Worm (Caenorhabditis elegans) whole organism, L2 larva: ENCODE data around the gene F13D12.8.

Experiments
- C34F6.9 ChIP-seq: fragments of 150-350 bp; optimal IDR thresholded peaks from 2 replicates; lab custom pipeline; 2014; ENCODE audit warnings: missing biosample characterization, missing genetic modification characterization
- F13H6.1 ChIP-seq: sonication (generic microtip); optimal IDR thresholded peaks from 2 replicates; lab custom pipeline; 2016; ENCODE audit warnings: missing genetic modification characterization, missing compliant biosample characterization
- R02D3.7 ChIP-seq: fragments of 150-350 bp; optimal IDR thresholded peaks from 2 replicates; lab custom pipeline; 2014; ENCODE audit warnings: missing biosample characterization, missing genetic modification characterization
- ZK546.5 ChIP-seq: sonication (generic microtip); optimal IDR thresholded peaks from 2 replicates; lab custom pipeline; 2017; ENCODE audit warnings: missing biosample characterization, missing genetic modification characterization
- alr-1 ChIP-seq: fragments of 150-350 bp; optimal IDR thresholded peaks from 2 replicates; lab custom pipeline; 2014; ENCODE audit warnings: missing biosample characterization, missing genetic modification characterization
- aly-2 ChIP-seq: fragments of 150-350 bp; optimal IDR thresholded peaks from 2 replicates; lab custom pipeline; 2014; ENCODE audit warnings: missing biosample characterization, missing genetic modification characterization
- ama-1 ChIP-seq: fragments of 150-350 bp; optimal IDR thresholded peaks from 2 replicates; lab custom pipeline; 2018; ENCODE audit warnings: inconsistent platforms
- blmp-1 ChIP-seq: sonication (generic microtip); optimal IDR thresholded peaks from 2 replicates; lab custom pipeline; 2017; ENCODE audit warnings: missing genetic modification characterization, mild to moderate bottlenecking, missing compliant biosample characterization, antibody characterized with exemption, moderate library complexity; ENCODE audit not compliant: insufficient read depth
- crh-2 ChIP-seq: sonication (generic microtip); optimal IDR thresholded peaks from 2 replicates; lab custom pipeline; 2017; ENCODE audit warnings: missing biosample characterization, missing genetic modification characterization
- dmd-4 ChIP-seq: sonication (generic microtip); optimal IDR thresholded peaks from 2 replicates; lab custom pipeline; 2017; ENCODE audit warnings: missing biosample characterization, missing genetic modification characterization
- egl-27 ChIP-seq: sonication (generic microtip); optimal IDR thresholded peaks from 3 replicates; lab custom pipeline; 2017; ENCODE audit warnings: missing biosample characterization, missing genetic modification reagents, missing genetic modification characterization
- elt-1 ChIP-seq: fragments of 150-350 bp; optimal IDR thresholded peaks from 2 replicates; lab custom pipeline; 2014; ENCODE audit warnings: missing biosample characterization, missing genetic modification characterization
- elt-3 ChIP-seq: sonication (generic microtip); optimal IDR thresholded peaks from 2 replicates; lab custom pipeline; 2017; ENCODE audit warnings: missing biosample characterization, missing genetic modification characterization
- fos-1 ChIP-seq: fragments of 150-350 bp; optimal IDR thresholded peaks from 2 replicates; lab custom pipeline; 2014; ENCODE audit warnings: missing biosample characterization, missing genetic modification characterization
- gmeb-1 ChIP-seq: fragments of 150-350 bp; optimal IDR thresholded peaks from 2 replicates; lab custom pipeline; 2014; ENCODE audit warnings: missing biosample characterization, missing genetic modification characterization
- lin-11 ChIP-seq: fragments of 150-350 bp; sonication (generic microtip); optimal IDR thresholded peaks from 2 replicates; lab custom pipeline; 2014; ENCODE audit warnings: missing biosample characterization, missing genetic modification characterization, inconsistent platforms, mixed read lengths
- lin-13 ChIP-seq: fragments of 150-350 bp; optimal IDR thresholded peaks from 2 replicates; lab custom pipeline; 2014; ENCODE audit warnings: missing biosample characterization, missing genetic modification reagents, missing genetic modification characterization
- lin-39 ChIP-seq: fragments of 150-350 bp; optimal IDR thresholded peaks from 2 replicates; lab custom pipeline; 2014; ENCODE audit warnings: missing biosample characterization, missing genetic modification reagents, missing genetic modification characterization
- lsy-2 ChIP-seq, 2 experiments: fragments of 150-350 bp in 1 of 2; sonication (generic microtip) in 1 of 2; optimal IDR thresholded peaks; 2 replicates each; lab custom pipeline; 2014 to 2017; ENCODE audit warnings: missing biosample characterization in 2 of 2, missing genetic modification characterization in 2 of 2
- mdl-1 ChIP-seq, 2 experiments: fragments of 150-350 bp in 1 of 2; sonication (generic microtip) in 1 of 2; optimal IDR thresholded peaks; 2 replicates each; lab custom pipeline; 2017; ENCODE audit warnings: missing biosample characterization in 2 of 2, missing genetic modification characterization in 2 of 2
- nhr-10 ChIP-seq: sonication (generic microtip); optimal IDR thresholded peaks from 2 replicates; lab custom pipeline; 2017; ENCODE audit warnings: missing biosample characterization, missing genetic modification characterization
- nhr-12 ChIP-seq: fragments of 150-350 bp; optimal IDR thresholded peaks from 2 replicates; lab custom pipeline; 2014; ENCODE audit warnings: missing biosample characterization, missing genetic modification characterization
- nhr-129 ChIP-seq: fragments of 150-350 bp; optimal IDR thresholded peaks from 2 replicates; lab custom pipeline; 2014; ENCODE audit warnings: missing biosample characterization, missing genetic modification characterization
- nhr-21 ChIP-seq: fragments of 150-350 bp; optimal IDR thresholded peaks from 2 replicates; lab custom pipeline; 2014; ENCODE audit warnings: missing biosample characterization, missing genetic modification characterization
- nhr-23 ChIP-seq: fragments of 150-350 bp; optimal IDR thresholded peaks from 2 replicates; lab custom pipeline; 2014; ENCODE audit warnings: missing biosample characterization, missing genetic modification reagents, missing genetic modification characterization
- nhr-237 ChIP-seq: fragments of 150-350 bp; optimal IDR thresholded peaks from 2 replicates; lab custom pipeline; 2014; ENCODE audit warnings: missing biosample characterization, missing genetic modification characterization
- nhr-25 ChIP-seq: fragments of 150-350 bp; sonication (generic microtip); optimal IDR thresholded peaks from 3 replicates; lab custom pipeline; 2014; ENCODE audit warnings: missing biosample characterization, missing genetic modification characterization
- nhr-6 ChIP-seq: fragments of 150-350 bp; optimal IDR thresholded peaks from 2 replicates; lab custom pipeline; 2014; ENCODE audit warnings: missing biosample characterization, missing genetic modification characterization
- sem-4 ChIP-seq: fragments of 150-350 bp; optimal IDR thresholded peaks from 2 replicates; lab custom pipeline; 2014; ENCODE audit warnings: missing biosample characterization, missing genetic modification reagents, missing genetic modification characterization
- skn-1 ChIP-seq: sonication (generic microtip); optimal IDR thresholded peaks from 2 replicates; lab custom pipeline; 2017; ENCODE audit warnings: missing biosample characterization, missing genetic modification characterization
- sma-3 ChIP-seq: sonication (generic microtip); optimal IDR thresholded peaks from 2 replicates; lab custom pipeline; 2016; ENCODE audit warnings: missing genetic modification reagents, missing genetic modification characterization, missing compliant biosample characterization
- sma-9 ChIP-seq, 2 experiments: fragments of 150-350 bp in 1 of 2; sonication (generic microtip) in 1 of 2; optimal IDR thresholded peaks; 2 replicates each; lab custom pipeline; 2014 to 2016; ENCODE audit warnings: missing genetic modification characterization in 2 of 2, mild to moderate bottlenecking in 1 of 2, missing biosample characterization in 1 of 2, missing compliant biosample characterization in 1 of 2, missing genetic modification reagents in 1 of 2, moderate library complexity in 1 of 2
- snpc-4 ChIP-seq: fragments of 150-350 bp; optimal IDR thresholded peaks from 2 replicates; lab custom pipeline; 2014; ENCODE audit warnings: missing biosample characterization, missing genetic modification characterization
- unc-39 ChIP-seq: fragments of 150-350 bp; optimal IDR thresholded peaks from 2 replicates; lab custom pipeline; 2014; ENCODE audit warnings: missing biosample characterization, missing genetic modification characterization
- unc-55 ChIP-seq: fragments of 150-350 bp; sonication (generic microtip); optimal IDR thresholded peaks from 3 replicates; lab custom pipeline; 2014; ENCODE audit warnings: missing biosample characterization, missing genetic modification reagents, missing genetic modification characterization
- unc-62 ChIP-seq: fragments of 150-350 bp; optimal IDR thresholded peaks from 2 replicates; lab custom pipeline; 2014; ENCODE audit warnings: missing biosample characterization, missing genetic modification reagents, missing genetic modification characterization
- zag-1 ChIP-seq: fragments of 150-350 bp; optimal IDR thresholded peaks from 2 replicates; lab custom pipeline; 2014; ENCODE audit warnings: missing biosample characterization, missing genetic modification characterization
- ztf-1 ChIP-seq: fragments of 200-800 bp; sonication (Bioruptor generic); conservative IDR thresholded peaks from 2 replicates; pipeline ENCODE4 v1.3.6; 2022; ENCODE audit warnings: missing genetic modification characterization, missing compliant biosample characterization
- ztf-11 ChIP-seq: sonication (generic microtip); optimal IDR thresholded peaks from 2 replicates; lab custom pipeline; 2017; ENCODE audit warnings: missing biosample characterization, missing genetic modification characterization
- ztf-4 ChIP-seq: fragments of 150-350 bp; optimal IDR thresholded peaks from 2 replicates; lab custom pipeline; 2014; ENCODE audit warnings: missing biosample characterization, missing genetic modification characterization

Gene F13D12.8

DNA sequence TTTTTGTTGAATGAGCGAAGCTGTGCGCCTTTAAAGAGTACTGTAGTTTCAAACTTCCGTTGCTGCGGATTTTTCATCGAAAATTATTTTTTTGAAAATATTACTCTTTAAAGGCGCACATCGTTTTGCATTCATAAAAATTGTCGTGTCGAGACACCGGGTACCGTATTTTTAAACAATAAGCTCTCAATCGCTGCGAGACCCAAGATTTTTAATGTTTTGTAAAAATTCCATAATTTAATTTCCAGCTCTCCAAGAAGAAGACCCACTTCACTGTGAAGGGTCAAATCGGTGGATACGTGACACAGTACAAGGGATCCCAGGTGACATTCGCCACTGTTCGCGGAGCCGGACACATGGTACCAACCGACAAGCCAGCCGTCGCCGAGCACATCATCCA, 9.9 kb upstream of the F13D12.8 start:
- TF ChIP-seq zag-1 (tag; lab: Kevin White, UChicago) (no peak), mdl-1 (tag; optimal IDR thresholded peaks at IDR 0.05; lab: Kevin White, UChicago) (no peak), sem-4 (tag; lab: Kevin White, UChicago) (no peak), unc-62 (GFP tag; lab: Kevin White, UChicago) (no peak), fos-1 (tag; lab: Kevin White, UChicago) (no peak), unc-39 (no peak), alr-1 (no peak), R02D3.7 (tag; lab: Kevin White, UChicago) (no peak), crh-2 (tag; lab: Kevin White, UChicago) (no peak), nhr-21 (tag; lab: Kevin White, UChicago) (no peak), lin-13 (GFP tag; lab: Kevin White, UChicago) (no peak)

DNA sequence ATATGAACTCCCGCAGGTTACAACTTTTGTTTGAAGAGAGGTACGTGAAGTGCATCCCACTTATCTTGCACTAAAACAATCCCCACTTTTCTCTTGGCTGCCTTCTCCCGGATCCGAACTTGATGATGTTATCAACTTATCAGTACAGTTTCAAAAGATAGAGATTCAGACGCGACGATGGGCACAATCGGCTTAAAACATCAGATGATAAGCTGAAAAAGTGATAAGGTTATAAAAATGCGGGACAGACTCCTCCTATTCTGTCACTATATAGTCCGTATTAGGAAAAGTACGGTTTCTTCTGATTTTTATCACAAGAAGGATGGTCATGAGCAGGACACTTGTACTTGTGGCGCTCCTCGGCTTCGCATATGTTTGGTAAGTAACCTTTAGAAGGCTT, 6.8 kb upstream of the F13D12.8 start, which contains the start of gene ctsa-1.2:
TSS of gene ctsa-1.2 (plus strand) at position 160 of the 400 bp plus-strand sequence.
- TF ChIP-seq skn-1 (no peak), nhr-25 (tag; lab: Kevin White, UChicago) (no peak), F13H6.1 (tag; lab: Kevin White, UChicago) (no peak), blmp-1 (tag; lab: Kevin White, UChicago) (no peak), sem-4 (tag; lab: Kevin White, UChicago) (no peak), nhr-12 (tag; lab: Kevin White, UChicago) (no peak), ztf-4 (no peak), sma-9 (GFP tag; optimal IDR thresholded peaks at IDR 0.05; lab: Kevin White, UChicago) (peak; percentile 52), sma-9 (tag; optimal IDR thresholded peaks at IDR 0.05; lab: Kevin White, UChicago) (no peak), lsy-2 (tag; optimal IDR thresholded peaks at IDR 0.05; lab: Kevin White, UChicago) (no peak), unc-55 (GFP tag; lab: Kevin White, UChicago) (no peak), alr-1 (no peak), fos-1 (tag; lab: Kevin White, UChicago) (peak; percentile 38), gmeb-1 (no peak), lin-39 (tag; lab: Kevin White, UChicago) (no peak), nhr-10 (tag; lab: Kevin White, UChicago) (no peak), elt-3 (tag; lab: Kevin White, UChicago) (no peak), aly-2 (tag; lab: Kevin White, UChicago) (no peak)

DNA sequence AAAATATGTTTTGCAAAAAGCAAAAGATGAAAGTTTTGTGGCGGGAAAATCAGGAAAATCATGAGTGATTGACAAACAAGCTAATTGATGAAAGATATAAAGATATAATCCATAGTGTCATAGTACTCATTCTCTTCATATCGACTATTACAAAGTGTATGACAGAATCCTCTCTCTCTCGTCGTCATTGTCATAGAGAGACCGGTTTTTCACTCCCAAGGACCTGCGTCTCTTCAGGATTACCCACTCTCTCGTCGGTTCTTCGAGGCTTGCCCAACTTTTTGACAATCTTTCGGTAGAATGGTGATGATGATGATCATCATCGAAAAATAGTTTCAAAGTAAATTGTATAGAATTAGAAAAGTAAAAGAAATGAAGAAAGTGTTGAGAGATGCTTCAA, 5.0 kb upstream of the F13D12.8 start:
- no peak for TF ChIP-seq unc-62 (GFP tag; lab: Kevin White, UChicago)
- TF ChIP-seq nhr-6 = peak; percentile 12
- peak; percentile 74 for TF ChIP-seq blmp-1 (tag; lab: Kevin White, UChicago)
- TF ChIP-seq egl-27 = no peak
- no peak for TF ChIP-seq ztf-11 (tag; lab: Kevin White, UChicago)
- peak; percentile 54 for TF ChIP-seq sma-9 (GFP tag; optimal IDR thresholded peaks at IDR 0.05; lab: Kevin White, UChicago)
- no peak for TF ChIP-seq sma-9 (tag; optimal IDR thresholded peaks at IDR 0.05; lab: Kevin White, UChicago)
- TF ChIP-seq sma-3 (GFP tag; lab: Kevin White, UChicago) = peak; percentile 68
- no peak for TF ChIP-seq nhr-10 (tag; lab: Kevin White, UChicago)
- peak; percentile 83 for TF ChIP-seq nhr-25 (tag; lab: Kevin White, UChicago)
- peak; percentile 71 for TF ChIP-seq nhr-21 (tag; lab: Kevin White, UChicago)
- TF ChIP-seq lsy-2 (tag; optimal IDR thresholded peaks at IDR 0.05; lab: Kevin White, UChicago) = peak in 1 of 2 experiments; percentile 46
- peak; percentile 38 for TF ChIP-seq F13H6.1 (tag; lab: Kevin White, UChicago)
- TF ChIP-seq nhr-129 (tag; lab: Kevin White, UChicago) = peak; percentile 52
- peak; percentile 27 for TF ChIP-seq gmeb-1
- TF ChIP-seq fos-1 (tag; lab: Kevin White, UChicago) = peak; percentile 57

DNA sequence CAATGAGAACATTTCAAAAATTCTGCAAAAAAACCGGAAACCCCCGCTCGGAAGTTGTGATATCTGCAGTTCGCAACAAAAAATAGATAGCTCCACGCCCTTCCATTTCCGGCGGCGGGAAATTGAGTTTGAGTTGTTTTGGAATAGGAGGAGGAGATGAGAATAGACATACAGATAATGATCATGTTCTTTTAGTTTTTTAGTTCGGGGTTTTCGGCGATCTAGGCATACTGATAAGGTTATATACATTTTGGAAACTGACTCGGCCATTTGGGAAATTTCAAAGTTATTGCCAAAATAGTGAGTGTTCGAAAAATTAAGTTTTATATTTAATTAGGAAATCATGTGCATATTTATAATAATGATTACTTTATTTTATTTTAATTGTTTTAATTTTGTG, 1.5 kb upstream of the F13D12.8 start:
- no peak for TF ChIP-seq unc-55 (GFP tag; lab: Kevin White, UChicago)
- no peak for TF ChIP-seq elt-3 (tag; lab: Kevin White, UChicago)
- TF ChIP-seq elt-1 (tag; lab: Kevin White, UChicago) = peak; percentile 11

DNA sequence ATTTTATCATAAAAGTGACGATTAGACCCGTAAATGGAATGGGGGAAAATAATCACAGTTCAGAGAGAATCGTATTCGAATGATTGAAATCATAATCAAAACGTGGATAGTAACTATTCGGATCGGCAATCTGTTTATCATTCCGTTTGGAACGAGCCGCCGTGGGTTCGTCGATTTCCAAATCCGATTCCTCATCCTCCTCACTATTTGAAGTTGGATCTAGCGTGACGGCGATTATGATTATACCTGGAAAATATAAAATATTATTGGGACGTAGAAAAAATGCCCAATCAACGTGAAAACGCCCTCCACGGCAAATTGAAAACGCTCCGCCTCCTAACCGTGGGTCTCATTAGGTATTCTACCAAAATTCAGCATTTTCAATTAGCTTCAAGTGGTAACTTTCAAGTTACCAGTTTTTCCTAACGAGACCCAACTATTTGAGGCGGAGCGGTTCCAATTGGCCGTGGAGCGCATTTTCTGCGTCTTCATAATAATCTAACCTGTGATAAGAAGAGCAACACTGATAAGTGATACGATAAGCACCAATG, 1.1 kb downstream of the F13D12.8 start:
- TF ChIP-seq dmd-4 = no peak
- no peak for TF ChIP-seq ztf-1
- TF ChIP-seq lin-11 (tag; lab: Kevin White, UChicago) = no peak
- TF ChIP-seq ztf-11 (tag; lab: Kevin White, UChicago) = no peak
- peak; percentile 49 for TF ChIP-seq lin-13 (GFP tag; lab: Kevin White, UChicago)
- no peak for TF ChIP-seq unc-55 (GFP tag; lab: Kevin White, UChicago)
- TF ChIP-seq mdl-1 (tag; optimal IDR thresholded peaks at IDR 0.05; lab: Kevin White, UChicago) = no peak
- TF ChIP-seq alr-1 = no peak
- no peak for TF ChIP-seq nhr-6
- no peak for TF ChIP-seq nhr-23 (tag; lab: Kevin White, UChicago)
- TF ChIP-seq crh-2 (tag; lab: Kevin White, UChicago) = peak; percentile 46
- TF ChIP-seq nhr-25 (tag; lab: Kevin White, UChicago) = no peak
- no peak for TF ChIP-seq ama-1 (lab: Kevin White, UChicago)
- TF ChIP-seq nhr-237 = no peak
- no peak for TF ChIP-seq gmeb-1
- TF ChIP-seq aly-2 (tag; lab: Kevin White, UChicago) = no peak
- no peak for TF ChIP-seq C34F6.9 (tag; lab: Kevin White, UChicago)
- TF ChIP-seq skn-1 = no peak
- TF ChIP-seq elt-3 (tag; lab: Kevin White, UChicago) = no peak
- TF ChIP-seq ZK546.5 = no peak
- peak; percentile 1 for TF ChIP-seq nhr-21 (tag; lab: Kevin White, UChicago)
- TF ChIP-seq F13H6.1 (tag; lab: Kevin White, UChicago) = peak; percentile 26
- TF ChIP-seq sma-3 (GFP tag; lab: Kevin White, UChicago) = peak; percentile 7
- TF ChIP-seq nhr-12 (tag; lab: Kevin White, UChicago) = no peak
- TF ChIP-seq snpc-4 (tag; lab: Kevin White, UChicago) = no peak
- TF ChIP-seq egl-27 = no peak
